Fruit fly (Drosophila melanogaster) whole organism, embryonic: ENCODE measurements around the gene Doc1.
A peak's percentile ranks its signal among the peaks of the same experiment; 100 is the strongest.

Experiments used
- Ada2b ChIP-seq: fragments of 200-800 bp; sonication (Bioruptor generic); IDR thresholded peaks from 2 replicates; pipeline ENCODE4 v1.3.6; 2022; ENCODE audit warnings: missing biosample characterization, missing genetic modification characterization
- Adf1 ChIP-seq: fragments of 200-800 bp; sonication (Bioruptor generic); IDR thresholded peaks from 2 replicates; pipeline ENCODE4 v1.3.6; 2022; ENCODE audit warnings: missing biosample characterization, missing genetic modification characterization
- CG1024 ChIP-seq: fragments of 200-800 bp; sonication (Bioruptor generic); IDR thresholded peaks from 2 replicates; pipeline ENCODE4 v1.3.6; 2022; ENCODE audit warnings: missing biosample characterization, missing genetic modification characterization
- CG11398 ChIP-seq: fragments of 200-800 bp; sonication (Bioruptor generic); optimal IDR thresholded peaks from 2 replicates; lab custom pipeline; 2016; ENCODE audit warnings: missing biosample characterization, missing genetic modification characterization
- CG12391 ChIP-seq: fragments of 200-800 bp; sonication (Bioruptor generic); optimal IDR thresholded peaks from 3 replicates; lab custom pipeline; 2018; ENCODE audit warnings: missing biosample characterization, mild to moderate bottlenecking, missing genetic modification characterization, moderate library complexity
- CG13287 ChIP-seq: fragments of 200-800 bp; sonication (Bioruptor generic); IDR thresholded peaks from 2 replicates; pipeline ENCODE4 v1.3.6; 2022; ENCODE audit warnings: missing biosample characterization, missing genetic modification characterization; ENCODE audit not compliant: partially characterized antibody
- CG13775 ChIP-seq: fragments of 200-800 bp; sonication (Bioruptor generic); optimal IDR thresholded peaks from 3 replicates; lab custom pipeline; 2017; ENCODE audit warnings: missing biosample characterization, mild to moderate bottlenecking, missing genetic modification characterization
- CG14441 ChIP-seq: fragments of 200-800 bp; sonication (Bioruptor generic); IDR thresholded peaks from 2 replicates; pipeline ENCODE4 v1.3.6; 2022; ENCODE audit warnings: missing biosample characterization, missing genetic modification characterization
- CG17328 ChIP-seq: fragments of 200-800 bp; sonication (Bioruptor generic); IDR thresholded peaks from 2 replicates; pipeline ENCODE4 v1.3.6; 2022; ENCODE audit warnings: missing biosample characterization, missing genetic modification characterization
- CG17359 ChIP-seq: fragments of 200-800 bp; sonication (Bioruptor generic); optimal IDR thresholded peaks from 3 replicates; lab custom pipeline; 2018; ENCODE audit warnings: missing biosample characterization, mild to moderate bottlenecking, missing genetic modification characterization, moderate library complexity
- CG32767 ChIP-seq: fragments of 200-800 bp; sonication (Bioruptor generic); IDR thresholded peaks from 2 replicates; pipeline ENCODE4 v1.3.6; 2022; ENCODE audit warnings: missing biosample characterization, missing genetic modification characterization
- CG42726 ChIP-seq: fragments of 200-800 bp; sonication (Bioruptor generic); IDR thresholded peaks from 2 replicates; pipeline ENCODE4 v1.3.6; 2022; ENCODE audit warnings: missing biosample characterization, missing genetic modification characterization; ENCODE audit not compliant: partially characterized antibody
- CG4424 ChIP-seq: fragments of 200-800 bp; sonication (Bioruptor generic); optimal IDR thresholded peaks from 3 replicates; lab custom pipeline; 2016; ENCODE audit warnings: missing biosample characterization, missing genetic modification characterization
- CG5245 ChIP-seq: fragments of 200-800 bp; sonication (Bioruptor generic); optimal IDR thresholded peaks from 3 replicates; lab custom pipeline; 2016; ENCODE audit warnings: missing biosample characterization, missing genetic modification characterization
- CG6689 ChIP-seq: fragments of 200-800 bp; sonication (Bioruptor generic); IDR thresholded peaks from 2 replicates; pipeline ENCODE4 v1.3.6; 2022; ENCODE audit warnings: missing biosample characterization, missing genetic modification characterization
- CG6854 ChIP-seq: fragments of 200-800 bp; sonication (Bioruptor generic); optimal IDR thresholded peaks from 3 replicates; lab custom pipeline; 2017; ENCODE audit warnings: missing biosample characterization, mild to moderate bottlenecking, missing genetic modification characterization
- CG7372 ChIP-seq: fragments of 200-800 bp; sonication (Bioruptor generic); IDR thresholded peaks from 2 replicates; pipeline ENCODE4 v1.3.6; 2022; ENCODE audit warnings: missing biosample characterization, missing genetic modification characterization
- CG7928 ChIP-seq: fragments of 200-800 bp; sonication (Bioruptor generic); optimal IDR thresholded peaks from 2 replicates; lab custom pipeline; 2017; ENCODE audit warnings: missing biosample characterization, mild to moderate bottlenecking, missing genetic modification characterization
- CHES-1-like ChIP-seq: fragments of 200-800 bp; sonication (Bioruptor generic); optimal IDR thresholded peaks from 2 replicates; lab custom pipeline; 2016; ENCODE audit warnings: missing biosample characterization, missing genetic modification characterization
- Drgx ChIP-seq: fragments of 200-800 bp; sonication (Bioruptor generic); IDR thresholded peaks from 2 replicates; pipeline ENCODE4 v1.3.6; 2022; ENCODE audit warnings: missing biosample characterization, missing genetic modification characterization
- Eip74EF ChIP-seq, 2 experiments: fragments of 200-800 bp in 1 of 2; fragments of >200 bp in 1 of 2; sonication (Bioruptor generic) in 1 of 2; optimal IDR thresholded peaks; 2 replicates each; lab custom pipeline; 2017 to 2019; ENCODE audit warnings: missing biosample characterization in 2 of 2, missing genetic modification characterization in 2 of 2, mild to moderate bottlenecking in 1 of 2, moderate library complexity in 1 of 2
- Hand ChIP-seq: fragments of 200-800 bp; sonication (Bioruptor generic); optimal IDR thresholded peaks from 2 replicates; lab custom pipeline; 2017; ENCODE audit warnings: mild to moderate bottlenecking, missing biosample characterization, missing genetic modification reagents, missing genetic modification characterization
- MESR4 ChIP-seq: fragments of 200-800 bp; sonication (Bioruptor generic); optimal IDR thresholded peaks from 2 replicates; lab custom pipeline; 2018; ENCODE audit warnings: missing biosample characterization, mild to moderate bottlenecking, missing genetic modification characterization, moderate library complexity
- Med ChIP-seq: fragments of 200-800 bp; sonication (Bioruptor generic); peaks from one replicate; lab custom pipeline; 2016; ENCODE audit warnings: missing biosample characterization, missing genetic modification characterization, mild to moderate bottlenecking, inconsistent platforms, moderate library complexity
- Mrtf ChIP-seq: fragments of 200-800 bp; sonication (Bioruptor generic); IDR thresholded peaks from 3 replicates; pipeline ENCODE4 v1.3.6; 2022; ENCODE audit warnings: missing biosample characterization, missing genetic modification characterization
- Pdp1 ChIP-seq, 2 experiments: fragments of 200-800 bp; sonication (Bioruptor generic); optimal IDR thresholded peaks; 3 replicates each; lab custom pipeline; 2016; ENCODE audit warnings: missing biosample characterization in 2 of 2, missing genetic modification characterization in 2 of 2, mild to moderate bottlenecking in 1 of 2, moderate library complexity in 1 of 2
- Sin3A ChIP-seq: fragments of >200 bp; optimal IDR thresholded peaks from 2 replicates; lab custom pipeline; 2018
- crol ChIP-seq: fragments of 200-800 bp; sonication (Bioruptor generic); IDR thresholded peaks from 2 replicates; pipeline ENCODE4 v1.3.6; 2022; ENCODE audit warnings: missing biosample characterization, missing genetic modification characterization
- danr ChIP-seq: fragments of 200-800 bp; sonication (Bioruptor generic); IDR thresholded peaks from 2 replicates; pipeline ENCODE4 v1.3.6; 2022; ENCODE audit warnings: missing biosample characterization, missing genetic modification characterization
- dysf ChIP-seq: fragments of 200-800 bp; sonication (Bioruptor generic); IDR thresholded peaks from 3 replicates; pipeline ENCODE4 v1.3.6; 2022; ENCODE audit warnings: missing biosample characterization, missing genetic modification characterization
- ems ChIP-seq: fragments of 200-800 bp; sonication (Bioruptor generic); optimal IDR thresholded peaks from 3 replicates; lab custom pipeline; 2016; ENCODE audit warnings: missing biosample characterization, missing genetic modification characterization
- en ChIP-seq: fragments of 200-800 bp; sonication (Bioruptor generic); optimal IDR thresholded peaks from 2 replicates; lab custom pipeline; 2016; ENCODE audit warnings: missing biosample characterization, missing genetic modification characterization
- gro ChIP-seq: fragments of 200-800 bp; sonication (Bioruptor generic); optimal IDR thresholded peaks from 2 replicates; lab custom pipeline; 2016; ENCODE audit warnings: missing biosample characterization, missing genetic modification characterization
- gsb ChIP-seq: fragments of 200-800 bp; sonication (Bioruptor generic); IDR thresholded peaks from 2 replicates; pipeline ENCODE4 v1.3.6; 2022; ENCODE audit warnings: missing biosample characterization, missing genetic modification characterization
- hkb ChIP-seq, 2 experiments: fragments of 200-800 bp in 1 of 2; fragments of >200 bp in 1 of 2; sonication (Bioruptor generic) in 1 of 2; IDR thresholded peaks in 1 of 2; optimal IDR thresholded peaks in 1 of 2; 2 replicates each; pipeline versions ENCODE4 v1.3.6 to Lab custom; 2017 to 2022; ENCODE audit warnings: missing biosample characterization in 1 of 2, missing genetic modification characterization in 1 of 2
- lab ChIP-seq: fragments of 200-800 bp; sonication (Bioruptor generic); optimal IDR thresholded peaks from 3 replicates; lab custom pipeline; 2017; ENCODE audit warnings: missing biosample characterization, missing genetic modification characterization, mild to moderate bottlenecking, moderate library complexity, missing genetic modification reagents
- nerfin-1 ChIP-seq: fragments of 200-800 bp; sonication (Bioruptor generic); optimal IDR thresholded peaks from 3 replicates; lab custom pipeline; 2019; ENCODE audit warnings: missing biosample characterization, mild to moderate bottlenecking, missing genetic modification characterization, moderate library complexity
- pros ChIP-seq: fragments of 200-800 bp; sonication (Bioruptor generic); optimal IDR thresholded peaks from 3 replicates; lab custom pipeline; 2019; ENCODE audit warnings: missing biosample characterization, mild to moderate bottlenecking, missing genetic modification characterization, moderate library complexity
- row ChIP-seq: fragments of 200-800 bp; sonication (Bioruptor generic); IDR thresholded peaks from 3 replicates; pipeline ENCODE4 v1.3.6; 2022; ENCODE audit warnings: missing biosample characterization, missing genetic modification characterization
- scrt ChIP-seq: fragments of 200-800 bp; sonication (Bioruptor generic); optimal IDR thresholded peaks from 2 replicates; lab custom pipeline; 2018; ENCODE audit warnings: missing biosample characterization, mild to moderate bottlenecking, missing genetic modification characterization, moderate library complexity
- sens ChIP-seq: fragments of 200-800 bp; sonication (Bioruptor generic); peaks from one replicate; lab custom pipeline; 2016; ENCODE audit warnings: missing biosample characterization, missing genetic modification characterization
- sna ChIP-seq: fragments of 200-800 bp; sonication (Bioruptor generic); IDR thresholded peaks from 2 replicates; pipeline ENCODE4 v1.3.6; 2022; ENCODE audit warnings: missing biosample characterization, missing genetic modification characterization; ENCODE audit not compliant: partially characterized antibody
- sqz ChIP-seq: fragments of 200-800 bp; sonication (Bioruptor generic); optimal IDR thresholded peaks from 3 replicates; lab custom pipeline; 2018; ENCODE audit warnings: missing biosample characterization, mild to moderate bottlenecking, missing genetic modification characterization
- stwl ChIP-seq: fragments of 200-800 bp; sonication (Bioruptor generic); optimal IDR thresholded peaks from 3 replicates; lab custom pipeline; 2018; ENCODE audit warnings: missing biosample characterization, mild to moderate bottlenecking, missing genetic modification characterization, moderate library complexity
- tin ChIP-seq: fragments of 200-800 bp; sonication (Bioruptor generic); optimal IDR thresholded peaks from 3 replicates; lab custom pipeline; 2016; ENCODE audit warnings: missing biosample characterization, missing genetic modification characterization
- tll ChIP-seq, 2 experiments: fragments of 200-800 bp in 1 of 2; fragments of >200 bp in 1 of 2; sonication (Bioruptor generic) in 1 of 2; optimal IDR thresholded peaks; 2 replicates each; lab custom pipeline; 2017 to 2019; ENCODE audit warnings: missing biosample characterization in 2 of 2, missing genetic modification characterization in 2 of 2, mild to moderate bottlenecking in 1 of 2, moderate library complexity in 1 of 2
- unc-4 ChIP-seq: fragments of 200-800 bp; sonication (Bioruptor generic); IDR thresholded peaks from 2 replicates; pipeline ENCODE4 v1.3.6; 2022; ENCODE audit warnings: missing biosample characterization, missing genetic modification characterization; ENCODE audit not compliant: partially characterized antibody
- wek ChIP-seq: fragments of 200-800 bp; sonication (Bioruptor generic); optimal IDR thresholded peaks from 3 replicates; lab custom pipeline; 2018; ENCODE audit warnings: missing biosample characterization, mild to moderate bottlenecking, missing genetic modification characterization, moderate library complexity
- yki ChIP-seq: fragments of >200 bp; optimal IDR thresholded peaks from 3 replicates; lab custom pipeline; 2018

Gene Doc1

DNA sequence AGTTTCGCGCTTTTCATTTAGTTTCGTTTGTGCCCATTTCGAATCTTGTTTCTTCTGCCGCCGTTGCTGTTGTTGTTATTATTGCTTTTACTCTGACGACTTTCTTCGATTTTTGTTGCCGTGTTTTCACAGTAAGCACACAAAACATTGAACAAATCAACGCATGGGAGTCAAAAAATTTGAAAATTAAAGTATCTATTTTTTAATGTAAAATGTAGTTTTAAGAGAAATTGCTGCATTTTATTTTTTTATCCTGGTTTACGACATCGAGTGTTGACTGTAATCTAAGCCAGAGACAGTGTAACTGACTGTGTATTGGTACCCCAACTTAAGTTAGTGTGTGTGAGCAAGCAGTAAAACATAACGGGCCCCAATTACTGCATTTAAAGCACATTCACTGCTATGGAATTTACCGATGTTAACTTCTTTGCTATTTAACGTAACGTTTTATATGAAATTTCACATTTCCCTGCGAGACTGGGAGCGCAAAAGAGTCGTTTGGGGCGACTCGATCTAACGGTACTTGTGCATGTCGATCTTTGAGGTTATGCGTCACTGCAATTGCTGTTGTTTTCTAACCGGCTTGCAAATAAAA, 44.9 kb upstream of the Doc1 start (continued):
- TF ChIP-seq yki (lab: Kevin White, UChicago): no peak
- peak; percentile 67 for TF ChIP-seq Ada2b (GFP tag; lab: Robert Waterston, UW)
- TF ChIP-seq Mrtf (GFP tag; lab: Robert Waterston, UW): peak; percentile 52; the same call in 1 of the 3 replicates
- TF ChIP-seq CG6689: peak; percentile 70
- peak; percentile 54; the same call in 2 of the 3 replicates for TF ChIP-seq dysf (GFP tag; lab: Robert Waterston, UW)
- TF ChIP-seq stwl (tag; lab: Kevin White, UChicago): no peak
- TF ChIP-seq gro: no peak
- peak; percentile 68; the same call in 1 of the 2 replicates for TF ChIP-seq CG32767 (GFP tag; lab: Robert Waterston, UW)
- TF ChIP-seq CG13775 (GFP tag; lab: Kevin White, UChicago): peak; percentile 3
- peak; percentile 79 for TF ChIP-seq row (GFP tag; lab: Robert Waterston, UW)
- TF ChIP-seq Sin3A (lab: Kevin White, UChicago): no peak
- TF ChIP-seq tll (GFP tag; optimal IDR thresholded peaks at IDR 0.05; lab: Kevin White, UChicago): no peak
- no peak for TF ChIP-seq scrt (GFP tag; lab: Kevin White, UChicago)
- TF ChIP-seq wek (GFP tag; lab: Kevin White, UChicago): no peak
- no peak for TF ChIP-seq sqz (GFP tag; lab: Kevin White, UChicago)
- 0 out of 2 replicates have a peak, but pooled peaks have one; percentile 9 for TF ChIP-seq danr (GFP tag; lab: Robert Waterston, UW)
- no peak for TF ChIP-seq en
- peak; percentile 53 for TF ChIP-seq CG1024 (GFP tag; lab: Robert Waterston, UW)
- no peak for TF ChIP-seq CG13287 (GFP tag; lab: Robert Waterston, UW)
- no peak for TF ChIP-seq CG7928 (GFP tag; lab: Kevin White, UChicago)
- no peak for TF ChIP-seq CG42726
- TF ChIP-seq CG7372 (GFP tag; lab: Robert Waterston, UW): 0 out of 2 replicates have a peak, but pooled peaks have one; percentile 11
- TF ChIP-seq CG11398 (GFP tag; lab: Kevin White, UChicago): no peak
- no peak for TF ChIP-seq Hand (GFP tag; lab: Kevin White, UChicago)
- TF ChIP-seq Eip74EF (GFP tag; optimal IDR thresholded peaks at IDR 0.05; lab: Kevin White, UChicago): no peak
- peak; percentile 53 for TF ChIP-seq tin (GFP tag; lab: Kevin White, UChicago)
- no peak for TF ChIP-seq CHES-1-like
- no peak for TF ChIP-seq unc-4 (GFP tag; lab: Robert Waterston, UW)
- TF ChIP-seq CG5245 (GFP tag; lab: Kevin White, UChicago): peak; percentile 47
- no peak for TF ChIP-seq lab (GFP tag; lab: Kevin White, UChicago)
- no peak for TF ChIP-seq pros (GFP tag; lab: Kevin White, UChicago)
- TF ChIP-seq MESR4 (GFP tag; lab: Kevin White, UChicago): peak; percentile 17
- peak; percentile 64 for TF ChIP-seq CG4424 (GFP tag; lab: Kevin White, UChicago)
- TF ChIP-seq Adf1: no peak

DNA sequence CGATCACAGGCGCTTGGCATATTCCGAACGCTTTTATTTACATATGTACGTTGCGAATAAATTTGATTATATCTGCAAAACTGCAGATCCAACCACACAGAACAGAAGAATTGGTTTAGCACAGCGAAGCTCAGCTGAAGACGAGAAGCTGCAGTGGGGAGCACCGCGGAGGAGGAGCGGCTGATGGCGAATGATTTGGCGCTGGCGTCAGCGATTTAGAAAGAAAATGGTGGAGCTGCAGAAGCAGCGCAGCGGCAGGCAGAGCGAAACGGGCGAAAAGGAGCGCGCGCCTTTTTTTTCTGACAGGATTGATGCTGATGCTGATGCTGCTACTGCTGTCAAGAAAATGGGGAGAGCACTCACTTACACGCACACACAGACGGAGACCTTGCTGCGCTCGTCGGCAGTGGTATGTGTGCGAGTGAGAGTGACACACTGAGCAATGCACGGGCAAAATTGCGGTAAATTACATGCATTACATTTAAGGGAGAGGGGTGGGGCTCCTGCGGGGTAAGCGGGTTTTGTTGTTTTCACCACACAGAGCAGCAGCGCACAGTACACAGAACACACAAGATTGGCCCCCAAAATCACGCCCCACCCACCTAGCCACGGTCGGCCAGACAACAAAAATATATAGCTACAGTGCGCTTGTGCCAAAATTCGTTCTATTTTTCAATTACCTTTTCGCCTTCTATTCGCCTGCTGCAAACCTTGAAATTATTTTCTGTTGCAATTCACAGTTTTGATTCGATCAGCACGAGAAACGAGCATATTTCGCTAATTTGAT, 44.1 kb upstream of the Doc1 start:
- TF ChIP-seq nerfin-1 (tag; lab: Kevin White, UChicago): peak; percentile 16
- no peak for TF ChIP-seq CG12391 (tag; lab: Kevin White, UChicago)
- peak; percentile 85 for TF ChIP-seq crol (GFP tag; lab: Robert Waterston, UW)
- no peak for TF ChIP-seq CG14441 (GFP tag; lab: Robert Waterston, UW)
- peak; percentile 55 for TF ChIP-seq sens (GFP tag; lab: Kevin White, UChicago)
- peak; percentile 38 for TF ChIP-seq CG6854 (GFP tag; lab: Kevin White, UChicago)
- TF ChIP-seq Med: peak; percentile 75
- no peak for TF ChIP-seq sna (GFP tag; lab: Robert Waterston, UW)
- TF ChIP-seq Pdp1 (GFP tag; optimal IDR thresholded peaks at IDR 0.05; lab: Kevin White, UChicago): no peak
- peak; percentile 35; the same call in 1 of the 2 replicates for TF ChIP-seq Drgx (GFP tag; lab: Robert Waterston, UW)
- no peak for TF ChIP-seq hkb (optimal IDR thresholded peaks at IDR 0.05; lab: Kevin White, UChicago)
- 0 out of 2 replicates have a peak, but pooled peaks have one; percentile 24 for TF ChIP-seq hkb (GFP tag; IDR thresholded peaks at IDR 0.05; lab: Robert Waterston, UW)
- no peak for TF ChIP-seq CG17359 (tag; lab: Kevin White, UChicago)
- no peak for TF ChIP-seq ems
- TF ChIP-seq gsb (GFP tag; lab: Robert Waterston, UW): no peak
- no peak for TF ChIP-seq CG17328 (GFP tag; lab: Robert Waterston, UW)
